Worm (Caenorhabditis elegans): ENCODE data around the gene emg-1.

- no peak for TF ChIP-seq pqm-1 (tag; optimal IDR thresholded peaks at IDR 0.05)
- TF ChIP-seq R02D3.7 (tag; optimal IDR thresholded peaks at IDR 0.05): no peak
- TF ChIP-seq ceh-82 (tag; optimal IDR thresholded peaks at IDR 0.05): no peak
- no peak for TF ChIP-seq snpc-4 (tag; optimal IDR thresholded peaks at IDR 0.05)
- no peak for TF ChIP-seq pha-4 (tag; optimal IDR thresholded peaks at IDR 0.05)
- no peak for TF ChIP-seq egl-27 (tag; optimal IDR thresholded peaks at IDR 0.05)
- TF ChIP-seq ama-1 (optimal IDR thresholded peaks at IDR 0.05): no peak
These were observed 20.3 kb upstream of the emg-1 start, which contains the start of gene swt-4 for ce11 chrIII:10629043-10629442.

All from whole organism, L3 larva.